Worm (Caenorhabditis elegans) whole organism, L1 larva: ENCODE results near the gene hlh-32.

Experiments
- ama-1 ChIP-seq: fragments of 150-350 bp; optimal IDR thresholded peaks from 2 replicates; lab custom pipeline; 2014
- blmp-1 ChIP-seq: fragments of 150-350 bp; optimal IDR thresholded peaks from 2 replicates; lab custom pipeline; 2014; ENCODE audit warnings: missing biosample characterization, missing genetic modification characterization
- egl-27 ChIP-seq, 2 experiments: fragments of 150-350 bp in 1 of 2; sonication (generic microtip); optimal IDR thresholded peaks; 3 replicates each; lab custom pipeline; 2017 to 2018; ENCODE audit warnings: missing biosample characterization in 2 of 2, missing genetic modification characterization in 2 of 2, missing genetic modification reagents in 2 of 2
- lin-35 ChIP-seq, 2 experiments: fragments of 150-350 bp; optimal IDR thresholded peaks; 2 replicates each; lab custom pipeline; 2014; ENCODE audit warnings: missing biosample characterization in 2 of 2, missing genetic modification characterization in 2 of 2, missing genetic modification reagents in 2 of 2
- nhr-77 ChIP-seq: fragments of 150-350 bp; optimal IDR thresholded peaks from 2 replicates; lab custom pipeline; 2014; ENCODE audit warnings: missing biosample characterization, missing genetic modification characterization
- pag-3 ChIP-seq: sonication (generic microtip); optimal IDR thresholded peaks from 2 replicates; lab custom pipeline; 2017; ENCODE audit warnings: missing genetic modification characterization, mild to moderate bottlenecking, missing compliant biosample characterization, antibody characterized with exemption, borderline replicate concordance; ENCODE audit not compliant: insufficient read depth
- sptf-1 ChIP-seq: fragments of 150-350 bp; optimal IDR thresholded peaks from 2 replicates; lab custom pipeline; 2014; ENCODE audit warnings: missing biosample characterization, missing genetic modification characterization
- unc-62 ChIP-seq: fragments of 150-350 bp; optimal IDR thresholded peaks from 2 replicates; lab custom pipeline; 2014; ENCODE audit warnings: missing biosample characterization, missing genetic modification reagents, missing genetic modification characterization

ce11 chrIV:16172786-16173371 lies 40.6 kb downstream of the hlh-32 start:
- TF ChIP-seq blmp-1 (tag; lab: Kevin White, UChicago) (peak; percentile 49), pag-3 (tag; lab: Kevin White, UChicago) (no peak), sptf-1 (no peak), egl-27 (tag; optimal IDR thresholded peaks at IDR 0.05; lab: Kevin White, UChicago) (no peak), nhr-77 (no peak), lin-35 (GFP tag; optimal IDR thresholded peaks at IDR 0.05; lab: Kevin White, UChicago) (no peak), unc-62 (no peak), ama-1 (lab: Kevin White, UChicago) (peak; percentile 80)
